Worm (Caenorhabditis elegans): Measurements from ENCODE around the gene ZC53.1.
A peak's percentile ranks its signal among the peaks of the same experiment; 100 is the strongest.

Gene ZC53.1

ce11 chrX:1880665-1881064 lies 32.5 kb downstream of the ZC53.1 start (continued):
- TF ChIP-seq mab-5 (tag; optimal IDR thresholded peaks at IDR 0.05), result no peak
- TF ChIP-seq lin-32 (GFP tag; optimal IDR thresholded peaks at IDR 0.05), result peak; percentile 39
- TF ChIP-seq tbx-8 (GFP tag; optimal IDR thresholded peaks at IDR 0.05), result peak; percentile 64
- peak; percentile 88 for TF ChIP-seq M03D4.4 (tag; optimal IDR thresholded peaks at IDR 0.05)
- no peak for TF ChIP-seq nhr-76 (tag; optimal IDR thresholded peaks at IDR 0.05)
- TF ChIP-seq mep-1 (tag; optimal IDR thresholded peaks at IDR 0.05), result peak; percentile 39
- no peak for TF ChIP-seq ceh-43 (GFP tag; optimal IDR thresholded peaks at IDR 0.05)

DNA sequence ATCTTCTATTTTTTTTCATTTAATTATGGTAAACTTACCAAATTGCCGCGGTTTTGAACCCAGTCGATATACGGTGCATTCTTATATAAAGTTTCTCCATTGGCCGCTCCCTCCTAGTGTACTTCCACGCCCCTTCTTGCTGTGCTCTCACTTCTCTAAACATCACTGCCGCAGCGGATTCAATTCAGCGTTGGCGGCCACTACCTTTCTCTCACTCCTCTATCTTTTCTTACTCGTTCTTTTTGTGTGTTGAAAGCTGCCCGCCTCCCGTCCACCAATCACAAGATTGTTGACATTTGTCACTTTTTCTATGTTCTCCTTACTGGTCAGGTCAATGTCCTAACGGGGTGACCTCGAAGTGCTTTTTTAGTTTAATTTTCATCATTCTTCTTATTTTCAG lies 42.2 kb downstream of the ZC53.1 start:
- TF ChIP-seq lsy-2 (tag; optimal IDR thresholded peaks at IDR 0.05) (peak; percentile 61), pha-4 (tag; optimal IDR thresholded peaks at IDR 0.05) (peak; percentile 11), unc-39 (tag; optimal IDR thresholded peaks at IDR 0.05) (no peak)

- TF ChIP-seq elt-1 (tag; optimal IDR thresholded peaks at IDR 0.05; ENCODE audit: borderline replicate concordance, insufficient read depth), result no peak
- TF ChIP-seq bed-3 (GFP tag; optimal IDR thresholded peaks at IDR 0.05), result no peak
- no peak for TF ChIP-seq ceh-43 (GFP tag; optimal IDR thresholded peaks at IDR 0.05)
- no peak for TF ChIP-seq hlh-1 (tag; optimal IDR thresholded peaks at IDR 0.05)
- no peak for TF ChIP-seq snpc-4 (tag; optimal IDR thresholded peaks at IDR 0.05)
- no peak for TF ChIP-seq sptf-1 (tag; optimal IDR thresholded peaks at IDR 0.05)
- TF ChIP-seq nhr-12 (tag; optimal IDR thresholded peaks at IDR 0.05), result no peak
- TF ChIP-seq unc-120 (tag; optimal IDR thresholded peaks at IDR 0.05; ENCODE audit: poor library complexity, severe bottlenecking), result no peak
- TF ChIP-seq mls-2 (tag; optimal IDR thresholded peaks at IDR 0.05), result no peak
- TF ChIP-seq ceh-39 (tag; optimal IDR thresholded peaks at IDR 0.05), result no peak
- TF ChIP-seq unc-39 (tag; optimal IDR thresholded peaks at IDR 0.05), result no peak
Measured at ce11 chrX:1864946-1865345, 48.2 kb downstream of the ZC53.1 start, which contains the start of gene tbx-41. Gene tbx-41 (plus strand): TSS chrX:1865246.

All from whole organism, mixed stage, embryonic.